Worm (Caenorhabditis elegans) whole organism, L1 larva: ENCODE results near the gene F59D12.5.

ENCODE experiments used
- C34B4.2 ChIP-seq: sonication (generic microtip); optimal IDR thresholded peaks from 2 replicates; lab custom pipeline; 2017; ENCODE audit warnings: mild to moderate bottlenecking, missing genetic modification characterization, missing compliant biosample characterization
- F16B12.6 ChIP-seq: fragments of 150-350 bp; optimal IDR thresholded peaks from 2 replicates; lab custom pipeline; 2014; ENCODE audit warnings: missing biosample characterization, missing genetic modification characterization
- blmp-1 ChIP-seq: fragments of 150-350 bp; optimal IDR thresholded peaks from 2 replicates; lab custom pipeline; 2014; ENCODE audit warnings: missing biosample characterization, missing genetic modification characterization
- ceh-63 ChIP-seq: fragments of 200-800 bp; sonication (Bioruptor generic); optimal IDR thresholded peaks from 2 replicates; lab custom pipeline; 2018; ENCODE audit warnings: mild to moderate bottlenecking, missing genetic modification characterization, missing compliant biosample characterization
- ceh-82 ChIP-seq, 3 experiments: fragments of 150-350 bp in 1 of 3; sonication (generic microtip) in 2 of 3; optimal IDR thresholded peaks; 2 replicates each; lab custom pipeline; 2014 to 2017; ENCODE audit warnings: missing biosample characterization in 3 of 3, missing genetic modification characterization in 3 of 3
- efl-3 ChIP-seq: fragments of 200-800 bp; sonication (Bioruptor generic); optimal IDR thresholded peaks from 2 replicates; lab custom pipeline; 2018; ENCODE audit warnings: mild to moderate bottlenecking, missing genetic modification characterization, missing compliant biosample characterization
- egl-13 ChIP-seq: sonication (generic microtip); optimal IDR thresholded peaks from 2 replicates; lab custom pipeline; 2016; ENCODE audit warnings: missing genotype, missing genetic modification reagents, missing genetic modification characterization, missing compliant biosample characterization
- elt-2 ChIP-seq: sonication (generic microtip); optimal IDR thresholded peaks from 2 replicates; lab custom pipeline; 2016; ENCODE audit warnings: missing genetic modification characterization, mild to moderate bottlenecking, inconsistent platforms, missing compliant biosample characterization, missing genetic modification reagents
- elt-3 ChIP-seq, 6 experiments: fragments of 150-350 bp in 1 of 6; sonication (generic microtip); optimal IDR thresholded peaks; 2 replicates each; lab custom pipeline; 2017 to 2018; ENCODE audit warnings: missing biosample characterization in 6 of 6, missing genetic modification characterization in 6 of 6, inconsistent platforms in 1 of 6
- ets-5 ChIP-seq: fragments of 200-800 bp; sonication (Bioruptor generic); IDR thresholded peaks from 2 replicates; pipeline ENCODE4 v1.3.6; 2022; ENCODE audit warnings: missing genetic modification characterization, missing compliant biosample characterization
- fkh-10 ChIP-seq: sonication (generic microtip); optimal IDR thresholded peaks from 2 replicates; lab custom pipeline; 2017; ENCODE audit warnings: missing biosample characterization, missing genetic modification reagents, missing genetic modification characterization
- fos-1 ChIP-seq: fragments of 150-350 bp; optimal IDR thresholded peaks from 2 replicates; lab custom pipeline; 2014; ENCODE audit warnings: missing biosample characterization, missing genetic modification characterization
- hlh-17 ChIP-seq: fragments of 200-800 bp; sonication (Bioruptor generic); optimal IDR thresholded peaks from 2 replicates; lab custom pipeline; 2018; ENCODE audit warnings: missing genetic modification characterization, mild to moderate bottlenecking, missing compliant biosample characterization, moderate library complexity, borderline replicate concordance
- hlh-4 ChIP-seq: sonication (generic microtip); optimal IDR thresholded peaks from 2 replicates; lab custom pipeline; 2016; ENCODE audit warnings: mild to moderate bottlenecking, missing genetic modification characterization, missing compliant biosample characterization
- lin-14 ChIP-seq: fragments of 200-800 bp; sonication (Bioruptor generic); optimal IDR thresholded peaks from 2 replicates; lab custom pipeline; 2018; ENCODE audit warnings: mild to moderate bottlenecking, missing genetic modification characterization, moderate library complexity, missing compliant biosample characterization
- lin-35 ChIP-seq, 2 experiments: fragments of 150-350 bp; optimal IDR thresholded peaks; 2 replicates each; lab custom pipeline; 2014; ENCODE audit warnings: missing biosample characterization in 2 of 2, missing genetic modification characterization in 2 of 2, missing genetic modification reagents in 2 of 2
- lir-3 ChIP-seq: sonication (generic microtip); optimal IDR thresholded peaks from 2 replicates; lab custom pipeline; 2016; ENCODE audit warnings: mild to moderate bottlenecking, missing genetic modification characterization, moderate library complexity, missing compliant biosample characterization; ENCODE audit not compliant: poor library complexity
- lsy-2 ChIP-seq, 2 experiments: fragments of 150-350 bp; optimal IDR thresholded peaks; 2 replicates each; lab custom pipeline; 2014; ENCODE audit warnings: missing biosample characterization in 2 of 2, missing genetic modification characterization in 2 of 2
- mdl-1 ChIP-seq, 2 experiments: fragments of 150-350 bp; optimal IDR thresholded peaks; 2 replicates each; lab custom pipeline; 2014 to 2017; ENCODE audit warnings: missing biosample characterization in 2 of 2, missing genetic modification characterization in 2 of 2, inconsistent platforms in 1 of 2
- mef-2 ChIP-seq: fragments of 150-350 bp; optimal IDR thresholded peaks from 2 replicates; lab custom pipeline; 2014; ENCODE audit warnings: missing biosample characterization, missing genetic modification characterization
- mep-1 ChIP-seq: fragments of 150-350 bp; optimal IDR thresholded peaks from 2 replicates; lab custom pipeline; 2014; ENCODE audit warnings: missing biosample characterization, missing genetic modification characterization
- nhr-12 ChIP-seq: sonication (generic microtip); optimal IDR thresholded peaks from 2 replicates; lab custom pipeline; 2017; ENCODE audit warnings: missing biosample characterization, missing genetic modification characterization
- nhr-19 ChIP-seq: fragments of 200-800 bp; sonication (Bioruptor generic); conservative IDR thresholded peaks from 2 replicates; pipeline ENCODE4 v1.3.6; 2022; ENCODE audit warnings: missing genetic modification characterization, missing compliant biosample characterization
- nhr-20 ChIP-seq: sonication (generic microtip); optimal IDR thresholded peaks from 2 replicates; lab custom pipeline; 2016; ENCODE audit warnings: mild to moderate bottlenecking, missing genetic modification characterization, missing compliant biosample characterization
- nhr-47 ChIP-seq: sonication (generic microtip); optimal IDR thresholded peaks from 2 replicates; lab custom pipeline; 2016; ENCODE audit warnings: mild to moderate bottlenecking, missing genetic modification characterization, moderate library complexity, missing compliant biosample characterization
- nhr-71 ChIP-seq: sonication (generic microtip); optimal IDR thresholded peaks from 2 replicates; lab custom pipeline; 2016; ENCODE audit warnings: mild to moderate bottlenecking, missing genetic modification characterization, moderate library complexity, missing compliant biosample characterization
- nhr-76 ChIP-seq: sonication (generic microtip); optimal IDR thresholded peaks from 2 replicates; lab custom pipeline; 2017; ENCODE audit warnings: missing biosample characterization, missing genetic modification characterization
- nhr-84 ChIP-seq: sonication (generic microtip); optimal IDR thresholded peaks from 2 replicates; lab custom pipeline; 2017; ENCODE audit warnings: missing biosample characterization, missing genetic modification characterization
- nhr-85 ChIP-seq: sonication (generic microtip); peaks from one replicate; lab custom pipeline; 2016; ENCODE audit warnings: missing genetic modification characterization, inconsistent platforms, missing compliant biosample characterization
- pax-3 ChIP-seq: fragments of 200-800 bp; sonication (Bioruptor generic); optimal IDR thresholded peaks from 2 replicates; lab custom pipeline; 2018; ENCODE audit warnings: mild to moderate bottlenecking, missing genetic modification characterization, moderate library complexity, missing compliant biosample characterization
- rnt-1 ChIP-seq: sonication (generic microtip); optimal IDR thresholded peaks from 2 replicates; lab custom pipeline; 2016; ENCODE audit warnings: mild to moderate bottlenecking, missing genetic modification characterization, moderate library complexity, missing compliant biosample characterization
- snu-23 ChIP-seq: sonication (generic microtip); optimal IDR thresholded peaks from 2 replicates; lab custom pipeline; 2016; ENCODE audit warnings: missing genetic modification characterization, missing compliant biosample characterization
- sox-4 ChIP-seq: sonication (generic microtip); optimal IDR thresholded peaks from 2 replicates; lab custom pipeline; 2016; ENCODE audit warnings: missing genetic modification characterization, missing compliant biosample characterization
- sup-37 ChIP-seq: fragments of 200-800 bp; sonication (Bioruptor generic); optimal IDR thresholded peaks from 2 replicates; lab custom pipeline; 2018; ENCODE audit warnings: mild to moderate bottlenecking, missing genetic modification characterization, missing compliant biosample characterization
- swsn-7 ChIP-seq: sonication (generic microtip); optimal IDR thresholded peaks from 2 replicates; lab custom pipeline; 2016; ENCODE audit warnings: missing genetic modification characterization, missing compliant biosample characterization
- unc-30 ChIP-seq: sonication (generic microtip); optimal IDR thresholded peaks from 2 replicates; lab custom pipeline; 2017; ENCODE audit warnings: missing biosample characterization, missing genetic modification characterization
- xbp-1 ChIP-seq: sonication (generic microtip); optimal IDR thresholded peaks from 2 replicates; lab custom pipeline; 2016; ENCODE audit warnings: missing genetic modification characterization, missing compliant biosample characterization

The F59D12.5 gene

ce11 chrX:15647276-15647675 is at the start of gene F59D12.5:
F59D12.5 (minus strand) TSS chrX:15647369.
- TF ChIP-seq ceh-82 (tag; optimal IDR thresholded peaks at IDR 0.05; lab: Kevin White, UChicago) (peak in 1 of 3 experiments; percentile 17), nhr-12 (tag; lab: Kevin White, UChicago) (no peak), swsn-7 (tag; lab: Kevin White, UChicago) (peak; percentile 14), nhr-20 (tag; lab: Kevin White, UChicago) (peak; percentile 11), efl-3 (GFP tag; lab: Kevin White, UChicago) (no peak), lsy-2 (tag; optimal IDR thresholded peaks at IDR 0.05; lab: Kevin White, UChicago) (peak in 1 of 2 experiments; percentile 15), nhr-47 (tag; lab: Kevin White, UChicago) (peak; percentile 16), snu-23 (GFP tag; lab: Kevin White, UChicago) (peak; percentile 37), lin-14 (peak; percentile 44), nhr-71 (tag; lab: Kevin White, UChicago) (peak; percentile 29)

- TF ChIP-seq sox-4: no peak
- no peak for TF ChIP-seq unc-30 (tag; lab: Kevin White, UChicago)
- TF ChIP-seq nhr-84 (tag; lab: Kevin White, UChicago): no peak
- no peak for TF ChIP-seq C34B4.2
- no peak for TF ChIP-seq rnt-1 (tag; lab: Kevin White, UChicago)
- no peak for TF ChIP-seq hlh-17 (GFP tag; lab: Kevin White, UChicago)
- no peak for TF ChIP-seq fkh-10 (GFP tag; lab: Kevin White, UChicago)
- TF ChIP-seq mep-1: no peak
- TF ChIP-seq nhr-76: no peak
- TF ChIP-seq blmp-1: no peak
- TF ChIP-seq fos-1 (tag; lab: Kevin White, UChicago): no peak
- TF ChIP-seq nhr-19 (GFP tag; lab: Robert Waterston, UW): no peak
- no peak for TF ChIP-seq sup-37 (GFP tag; lab: Kevin White, UChicago)
Observed at ce11 chrX:15696400-15696799, 49.2 kb upstream of the F59D12.5 start, which contains the start of gene ZK662.2. ZK662.2 (plus strand) TSS chrX:15696700.

- TF ChIP-seq lir-3: no peak
- TF ChIP-seq fos-1 (tag; lab: Kevin White, UChicago): no peak
- TF ChIP-seq pax-3 (tag; lab: Kevin White, UChicago): no peak
- TF ChIP-seq xbp-1 (tag; lab: Kevin White, UChicago): no peak
- TF ChIP-seq hlh-4: no peak
- no peak for TF ChIP-seq egl-13
- no peak for TF ChIP-seq C34B4.2
- no peak for TF ChIP-seq lsy-2 (tag; optimal IDR thresholded peaks at IDR 0.05; lab: Kevin White, UChicago)
- no peak for TF ChIP-seq ets-5
- no peak for TF ChIP-seq ceh-63 (GFP tag; lab: Kevin White, UChicago)
- TF ChIP-seq nhr-85 (tag; lab: Kevin White, UChicago): no peak
- TF ChIP-seq, all 84 proteins: peak for 0
Observed at ce11 chrX:15693466-15693865, 46.3 kb upstream of the F59D12.5 start.

- TF ChIP-seq egl-13 (no peak), mef-2 (no peak), mdl-1 (tag; optimal IDR thresholded peaks at IDR 0.05; lab: Kevin White, UChicago) (peak in 1 of 2 experiments; percentile 7), lsy-2 (tag; optimal IDR thresholded peaks at IDR 0.05; lab: Kevin White, UChicago) (no peak), elt-3 (tag; optimal IDR thresholded peaks at IDR 0.05; lab: Kevin White, UChicago) (peak in 1 of 6 experiments; percentile 14), mep-1 (peak; percentile 6), lin-35 (GFP tag; optimal IDR thresholded peaks at IDR 0.05; lab: Kevin White, UChicago) (peak in 1 of 2 experiments; percentile 42), elt-2 (peak; percentile 68), blmp-1 (peak; percentile 11), F16B12.6 (tag; lab: Kevin White, UChicago) (no peak), nhr-20 (tag; lab: Kevin White, UChicago) (peak; percentile 27)
- TF ChIP-seq, all 84 proteins: peak for 7
Observed at ce11 chrX:15689244-15689643, 42.1 kb upstream of the F59D12.5 start, which contains the start of gene C03H12.1. C03H12.1 (plus strand) TSS chrX:15689449.
